Worm (Caenorhabditis elegans): ENCODE results near the gene C17G10.13.

Gene C17G10.13

ce11 chrII:5543476-5544144 is 46.0 kb downstream of the C17G10.13 start (continued):
- TF ChIP-seq jun-1 (tag; optimal IDR thresholded peaks at IDR 0.05) = peak; percentile 97
- peak; percentile 96 for TF ChIP-seq pha-4 (GFP tag; IDR thresholded peaks at IDR 0.05)
- peak; percentile 88 for TF ChIP-seq pha-4 (tag; optimal IDR thresholded peaks at IDR 0.05)
- TF ChIP-seq F26F4.8 (GFP tag; conservative IDR thresholded peaks at IDR 0.05) = no peak
- TF ChIP-seq arid-1 (GFP tag; conservative IDR thresholded peaks at IDR 0.05) = peak; percentile 96
- peak; percentile 98 for TF ChIP-seq dmd-9 (GFP tag; IDR thresholded peaks at IDR 0.05)
- TF ChIP-seq nhr-77 (tag; optimal IDR thresholded peaks at IDR 0.05) = peak; percentile 97
- TF ChIP-seq zfp-2 (tag; optimal IDR thresholded peaks at IDR 0.05) = peak; percentile 79
- peak; percentile 42 for TF ChIP-seq ztf-11 (tag; optimal IDR thresholded peaks at IDR 0.05)
- TF ChIP-seq ceh-82 (tag; optimal IDR thresholded peaks at IDR 0.05) = no peak
- 0 out of 2 replicates have a peak, but pooled peaks have one; percentile 7 for TF ChIP-seq zip-11 (GFP tag; IDR thresholded peaks at IDR 0.05)
- TF ChIP-seq ZK337.2 (GFP tag; IDR thresholded peaks at IDR 0.05) = peak; percentile 88
- TF ChIP-seq ceh-44 (GFP tag; IDR thresholded peaks at IDR 0.05) = peak; percentile 94
- peak; percentile 98 for TF ChIP-seq dmd-6 (GFP tag; IDR thresholded peaks at IDR 0.05)
- TF ChIP-seq egl-43 (GFP tag; IDR thresholded peaks at IDR 0.05) = peak; percentile 99
- no peak for TF ChIP-seq egl-27 (tag; optimal IDR thresholded peaks at IDR 0.05)
- TF ChIP-seq lsy-2 (tag; optimal IDR thresholded peaks at IDR 0.05) = peak; percentile 94 to 96
- peak; percentile 95 for TF ChIP-seq nhr-48 (tag; optimal IDR thresholded peaks at IDR 0.05)
- TF ChIP-seq mep-1 (tag; optimal IDR thresholded peaks at IDR 0.05) = peak; percentile 99
- TF ChIP-seq spr-1 (tag; optimal IDR thresholded peaks at IDR 0.05) = peak; percentile 97
- TF ChIP-seq snpc-4 (tag; optimal IDR thresholded peaks at IDR 0.05) = peak; percentile 99
- TF ChIP-seq T26A8.4 (GFP tag; IDR thresholded peaks at IDR 0.05) = peak; percentile 99
- peak; percentile 77 for TF ChIP-seq fos-1 (tag; optimal IDR thresholded peaks at IDR 0.05)
- peak; percentile 71 for TF ChIP-seq set-16 (GFP tag; IDR thresholded peaks at IDR 0.05)

DNA sequence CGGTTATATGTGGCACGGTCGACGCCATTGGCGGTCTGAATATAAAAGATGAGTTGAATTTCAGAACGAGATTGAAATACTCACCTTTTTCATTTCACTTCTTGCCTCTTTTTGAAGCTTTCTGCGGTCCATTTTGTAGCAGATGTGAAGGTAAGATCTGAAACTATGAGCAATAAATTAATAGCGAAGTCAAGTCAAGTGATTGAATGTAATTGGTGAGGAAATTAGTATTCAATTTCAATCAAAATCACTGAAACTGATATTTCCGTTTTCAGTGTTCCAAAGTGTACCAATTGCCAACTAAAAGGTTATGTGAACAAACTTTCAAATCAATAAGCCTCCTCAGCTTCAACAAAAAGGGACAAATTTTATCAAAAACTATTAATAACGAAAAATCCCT is 47.9 kb downstream of the C17G10.13 start, which contains the start of gene C17C3.24:
C17C3.24 (minus strand) TSS at position 101 of the 400 bp plus-strand sequence.
- TF ChIP-seq mxl-3 (GFP tag; optimal IDR thresholded peaks at IDR 0.05) = no peak
- no peak for TF ChIP-seq nhr-11 (tag; optimal IDR thresholded peaks at IDR 0.05)
- TF ChIP-seq vab-7 (GFP tag; IDR thresholded peaks at IDR 0.05) = no peak
- TF ChIP-seq cey-2 (tag; optimal IDR thresholded peaks at IDR 0.05; ENCODE audit: borderline replicate concordance, insufficient read depth) = no peak
- TF ChIP-seq fos-1 (tag; optimal IDR thresholded peaks at IDR 0.05) = no peak
- no peak for TF ChIP-seq skn-1 (tag; optimal IDR thresholded peaks at IDR 0.05)
- no peak for TF ChIP-seq ztf-7 (tag; optimal IDR thresholded peaks at IDR 0.05)
- no peak for TF ChIP-seq mxl-2 (GFP tag; conservative IDR thresholded peaks at IDR 0.05)
- TF ChIP-seq lin-15B (tag; optimal IDR thresholded peaks at IDR 0.05) = no peak
- TF ChIP-seq saeg-2 (GFP tag; IDR thresholded peaks at IDR 0.05) = no peak
- TF ChIP-seq nhr-42 (GFP tag; IDR thresholded peaks at IDR 0.05) = no peak
- no peak for TF ChIP-seq madf-9 (GFP tag; conservative IDR thresholded peaks at IDR 0.05)
- TF ChIP-seq duxl-1 (tag; optimal IDR thresholded peaks at IDR 0.05; ENCODE audit: poor library complexity) = no peak
- TF ChIP-seq jun-1 (tag; optimal IDR thresholded peaks at IDR 0.05) = no peak
- TF ChIP-seq ama-1 (optimal IDR thresholded peaks at IDR 0.05) = no peak
- TF ChIP-seq nhr-48 (tag; optimal IDR thresholded peaks at IDR 0.05) = no peak
- TF ChIP-seq Y48G9A.11 (GFP tag; IDR thresholded peaks at IDR 0.05) = no peak
- no peak for TF ChIP-seq lim-7 (GFP tag; IDR thresholded peaks at IDR 0.05)
- no peak for TF ChIP-seq daf-12 (tag; optimal IDR thresholded peaks at IDR 0.05)

All from whole organism, L4 larva.